Worm (Caenorhabditis elegans) whole organism, mixed stage, embryonic: ENCODE results near the gene gpdh-2.

Source experiments
- bed-3 ChIP-seq: fragments of 200-800 bp; sonication (Bioruptor generic); optimal IDR thresholded peaks from 3 replicates; lab custom pipeline; 2018; ENCODE audit warnings: mild to moderate bottlenecking, missing genetic modification characterization, moderate library complexity, missing compliant biosample characterization
- ceh-39 ChIP-seq: fragments of 150-350 bp; optimal IDR thresholded peaks from 2 replicates; lab custom pipeline; 2014; ENCODE audit warnings: missing biosample characterization, missing genetic modification characterization
- ces-1 ChIP-seq: fragments of 150-350 bp; optimal IDR thresholded peaks from 2 replicates; lab custom pipeline; 2014; ENCODE audit warnings: missing biosample characterization, missing genetic modification reagents, missing genetic modification characterization
- elt-1 ChIP-seq: sonication (generic microtip); optimal IDR thresholded peaks from 2 replicates; lab custom pipeline; 2017; ENCODE audit warnings: missing genetic modification characterization, mild to moderate bottlenecking, missing compliant biosample characterization, antibody characterized with exemption, moderate library complexity, borderline replicate concordance; ENCODE audit not compliant: insufficient read depth
- flh-1 ChIP-seq: fragments of 200-800 bp; sonication (Bioruptor generic); optimal IDR thresholded peaks from 2 replicates; lab custom pipeline; 2018; ENCODE audit warnings: mild to moderate bottlenecking, missing genetic modification characterization, moderate library complexity, missing compliant biosample characterization
- lin-13 ChIP-seq: fragments of 150-350 bp; optimal IDR thresholded peaks from 2 replicates; lab custom pipeline; 2014; ENCODE audit warnings: missing biosample characterization, missing genetic modification characterization
- lin-32 ChIP-seq: fragments of 200-800 bp; sonication (Bioruptor generic); optimal IDR thresholded peaks from 2 replicates; lab custom pipeline; 2018; ENCODE audit warnings: mild to moderate bottlenecking, missing genetic modification characterization, missing compliant biosample characterization
- pha-4 ChIP-seq: fragments of 150-350 bp; optimal IDR thresholded peaks from 2 replicates; lab custom pipeline; 2018; ENCODE audit warnings: missing biosample characterization, missing genetic modification reagents, missing genetic modification characterization
- sem-2 ChIP-seq: fragments of 200-800 bp; sonication (Bioruptor generic); optimal IDR thresholded peaks from 2 replicates; lab custom pipeline; 2018; ENCODE audit warnings: mild to moderate bottlenecking, missing genetic modification characterization, missing compliant biosample characterization
- snpc-4 ChIP-seq: fragments of 150-350 bp; optimal IDR thresholded peaks from 2 replicates; lab custom pipeline; 2014; ENCODE audit warnings: missing biosample characterization, missing genetic modification characterization
- unc-39 ChIP-seq: fragments of 150-350 bp; optimal IDR thresholded peaks from 2 replicates; lab custom pipeline; 2014; ENCODE audit warnings: missing biosample characterization, missing genetic modification characterization
- unc-62 ChIP-seq: fragments of 150-350 bp; optimal IDR thresholded peaks from 2 replicates; lab custom pipeline; 2014; ENCODE audit warnings: missing biosample characterization, missing genetic modification reagents, missing genetic modification characterization
- ztf-11 ChIP-seq: fragments of 150-350 bp; optimal IDR thresholded peaks from 2 replicates; lab custom pipeline; 2014; ENCODE audit warnings: missing biosample characterization, missing genetic modification characterization

DNA sequence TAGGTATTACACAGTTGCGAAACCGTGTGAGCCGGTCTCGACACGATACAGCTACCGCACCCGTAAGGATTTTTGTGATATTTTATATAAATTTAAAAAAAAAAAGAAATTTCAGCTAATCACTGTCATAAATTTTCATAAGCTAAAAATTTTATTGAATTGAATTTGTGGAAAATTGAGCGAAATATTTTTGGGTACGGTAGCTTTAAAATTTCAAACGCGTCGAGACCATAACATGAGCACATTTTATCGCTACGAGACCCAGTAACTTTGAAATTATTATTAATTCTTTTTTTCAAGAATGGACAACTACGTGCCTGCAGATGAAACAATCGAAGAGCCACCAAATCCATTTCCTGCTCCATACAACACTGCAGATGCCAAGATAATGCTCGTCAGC, 45.8 kb downstream of the gpdh-2 start, which contains the start of gene ZK632.14:
- TF ChIP-seq pha-4 (tag; lab: Kevin White, UChicago): no peak
- no peak for TF ChIP-seq snpc-4
- no peak for TF ChIP-seq sem-2 (GFP tag; lab: Kevin White, UChicago)
- TF ChIP-seq unc-62 (GFP tag; lab: Kevin White, UChicago): no peak
- no peak for TF ChIP-seq unc-39
- TF ChIP-seq lin-13 (tag; lab: Kevin White, UChicago): no peak
- TF ChIP-seq ztf-11 (tag; lab: Kevin White, UChicago): no peak
- TF ChIP-seq flh-1 (GFP tag; lab: Kevin White, UChicago): no peak
- no peak for TF ChIP-seq elt-1 (tag; lab: Kevin White, UChicago)
- no peak for TF ChIP-seq lin-32 (GFP tag; lab: Kevin White, UChicago)
- no peak for TF ChIP-seq ces-1 (GFP tag; lab: Kevin White, UChicago)
- no peak for TF ChIP-seq bed-3
- TF ChIP-seq ceh-39 (tag; lab: Kevin White, UChicago): no peak
